Fruit fly (Drosophila melanogaster): Measurements from ENCODE around the gene CG5687.

- TF ChIP-seq svp (GFP tag) (peak; percentile 86), Gug (GFP tag; IDR thresholded peaks at IDR 0.05) (no peak), Eip78C (GFP tag) (peak; percentile 79), fd59A (GFP tag; optimal IDR thresholded peaks at IDR 0.05) (no peak), CG16779 (tag; optimal IDR thresholded peaks at IDR 0.05) (no peak)
Observed at dm6 chr3L:1971103-1971742, 32.3 kb upstream of the CG5687 start, which contains the start of the genes CG11815 and acs.

Data from whole organism, prepupa.